Worm (Caenorhabditis elegans): Measurements from ENCODE around the gene F41H10.12.

- TF ChIP-seq hnd-1 (tag; optimal IDR thresholded peaks at IDR 0.05) (no peak), ama-1 (optimal IDR thresholded peaks at IDR 0.05) (no peak), B0310.2 (tag; optimal IDR thresholded peaks at IDR 0.05) (no peak), flt-1 (GFP tag; IDR thresholded peaks at IDR 0.05) (no peak), pes-1 (GFP tag; IDR thresholded peaks at IDR 0.05) (no peak), sea-1 (GFP tag; conservative IDR thresholded peaks at IDR 0.05) (no peak)
These were observed 45.9 kb upstream of the F41H10.12 start, which contains the start of gene Y4C6B.2 for ce11 chrIV:5339255-5339654.
